Worm (Caenorhabditis elegans) whole organism, mixed stage, embryonic: ENCODE measurements around the gene C47E12.9.

ENCODE experiments used
- bed-3 ChIP-seq: fragments of 200-800 bp; sonication (Bioruptor generic); optimal IDR thresholded peaks from 3 replicates; lab custom pipeline; 2018; ENCODE audit warnings: mild to moderate bottlenecking, missing genetic modification characterization, moderate library complexity, missing compliant biosample characterization
- blmp-1 ChIP-seq: fragments of 150-350 bp; optimal IDR thresholded peaks from 2 replicates; lab custom pipeline; 2014; ENCODE audit warnings: missing biosample characterization, missing genetic modification characterization
- ceh-39 ChIP-seq: fragments of 150-350 bp; optimal IDR thresholded peaks from 2 replicates; lab custom pipeline; 2014; ENCODE audit warnings: missing biosample characterization, missing genetic modification characterization
- ceh-43 ChIP-seq: fragments of 200-800 bp; sonication (Bioruptor generic); optimal IDR thresholded peaks from 2 replicates; lab custom pipeline; 2018; ENCODE audit warnings: mild to moderate bottlenecking, missing genetic modification characterization, moderate library complexity, missing compliant biosample characterization
- ceh-83 ChIP-seq: fragments of 200-800 bp; sonication (Bioruptor generic); optimal IDR thresholded peaks from 2 replicates; lab custom pipeline; 2018; ENCODE audit warnings: mild to moderate bottlenecking, missing genetic modification characterization, missing compliant biosample characterization
- ces-1 ChIP-seq: fragments of 150-350 bp; optimal IDR thresholded peaks from 2 replicates; lab custom pipeline; 2014; ENCODE audit warnings: missing biosample characterization, missing genetic modification reagents, missing genetic modification characterization
- cnd-1 ChIP-seq: fragments of 200-800 bp; sonication (Bioruptor generic); optimal IDR thresholded peaks from 2 replicates; lab custom pipeline; 2018; ENCODE audit warnings: mild to moderate bottlenecking, missing genetic modification characterization, missing compliant biosample characterization
- drap-1 ChIP-seq: fragments of 200-800 bp; sonication (Bioruptor generic); optimal IDR thresholded peaks from 3 replicates; lab custom pipeline; 2018; ENCODE audit warnings: mild to moderate bottlenecking, missing genetic modification characterization, missing compliant biosample characterization
- elt-1 ChIP-seq: sonication (generic microtip); optimal IDR thresholded peaks from 2 replicates; lab custom pipeline; 2017; ENCODE audit warnings: missing genetic modification characterization, mild to moderate bottlenecking, missing compliant biosample characterization, antibody characterized with exemption, moderate library complexity, borderline replicate concordance; ENCODE audit not compliant: insufficient read depth
- elt-3 ChIP-seq: fragments of 150-350 bp; optimal IDR thresholded peaks from 2 replicates; lab custom pipeline; 2014; ENCODE audit warnings: missing biosample characterization, missing genetic modification characterization
- flh-1 ChIP-seq: fragments of 200-800 bp; sonication (Bioruptor generic); optimal IDR thresholded peaks from 2 replicates; lab custom pipeline; 2018; ENCODE audit warnings: mild to moderate bottlenecking, missing genetic modification characterization, moderate library complexity, missing compliant biosample characterization
- hlh-1 ChIP-seq: fragments of 150-350 bp; optimal IDR thresholded peaks from 2 replicates; lab custom pipeline; 2014; ENCODE audit warnings: missing biosample characterization, missing genetic modification reagents, missing genetic modification characterization
- mab-5 ChIP-seq: fragments of 150-350 bp; optimal IDR thresholded peaks from 2 replicates; lab custom pipeline; 2014; ENCODE audit warnings: missing biosample characterization, missing genetic modification characterization
- mls-2 ChIP-seq: sonication (generic microtip); optimal IDR thresholded peaks from 2 replicates; lab custom pipeline; 2016; ENCODE audit warnings: mild to moderate bottlenecking, missing genetic modification characterization, moderate library complexity, missing compliant biosample characterization
- nhr-12 ChIP-seq: fragments of 150-350 bp; optimal IDR thresholded peaks from 2 replicates; lab custom pipeline; 2014; ENCODE audit warnings: missing biosample characterization, missing genetic modification characterization
- nhr-2 ChIP-seq: fragments of 150-350 bp; optimal IDR thresholded peaks from 2 replicates; lab custom pipeline; 2014; ENCODE audit warnings: missing biosample characterization, missing genetic modification characterization
- nhr-237 ChIP-seq: fragments of 150-350 bp; optimal IDR thresholded peaks from 2 replicates; lab custom pipeline; 2014; ENCODE audit warnings: missing biosample characterization, missing genetic modification characterization
- nhr-28 ChIP-seq: fragments of 150-350 bp; optimal IDR thresholded peaks from 2 replicates; lab custom pipeline; 2014; ENCODE audit warnings: missing biosample characterization, missing genetic modification characterization
- nhr-76 ChIP-seq: sonication (generic microtip); optimal IDR thresholded peaks from 2 replicates; lab custom pipeline; 2017; ENCODE audit warnings: missing biosample characterization, missing genetic modification characterization
- pha-4 ChIP-seq: fragments of 150-350 bp; optimal IDR thresholded peaks from 2 replicates; lab custom pipeline; 2018; ENCODE audit warnings: missing biosample characterization, missing genetic modification reagents, missing genetic modification characterization
- sem-2 ChIP-seq: fragments of 200-800 bp; sonication (Bioruptor generic); optimal IDR thresholded peaks from 2 replicates; lab custom pipeline; 2018; ENCODE audit warnings: mild to moderate bottlenecking, missing genetic modification characterization, missing compliant biosample characterization
- snpc-4 ChIP-seq: fragments of 150-350 bp; optimal IDR thresholded peaks from 2 replicates; lab custom pipeline; 2014; ENCODE audit warnings: missing biosample characterization, missing genetic modification characterization
- sptf-1 ChIP-seq: sonication (generic microtip); optimal IDR thresholded peaks from 2 replicates; lab custom pipeline; 2017; ENCODE audit warnings: mild to moderate bottlenecking, missing genetic modification characterization, moderate library complexity, missing compliant biosample characterization
- tbx-8 ChIP-seq: fragments of 200-800 bp; sonication (Bioruptor generic); optimal IDR thresholded peaks from 2 replicates; lab custom pipeline; 2018; ENCODE audit warnings: mild to moderate bottlenecking, missing genetic modification characterization, moderate library complexity, missing compliant biosample characterization
- unc-120 ChIP-seq: sonication (generic microtip); optimal IDR thresholded peaks from 2 replicates; lab custom pipeline; 2017; ENCODE audit warnings: missing genetic modification characterization, missing compliant biosample characterization; ENCODE audit not compliant: poor library complexity, severe bottlenecking
- unc-39 ChIP-seq: fragments of 150-350 bp; optimal IDR thresholded peaks from 2 replicates; lab custom pipeline; 2014; ENCODE audit warnings: missing biosample characterization, missing genetic modification characterization
- unc-62 ChIP-seq: fragments of 150-350 bp; optimal IDR thresholded peaks from 2 replicates; lab custom pipeline; 2014; ENCODE audit warnings: missing biosample characterization, missing genetic modification reagents, missing genetic modification characterization
- zip-8 ChIP-seq: fragments of 150-350 bp; optimal IDR thresholded peaks from 2 replicates; lab custom pipeline; 2014; ENCODE audit warnings: missing biosample characterization, missing genetic modification characterization
- ztf-11 ChIP-seq: fragments of 150-350 bp; optimal IDR thresholded peaks from 2 replicates; lab custom pipeline; 2014; ENCODE audit warnings: missing biosample characterization, missing genetic modification characterization

Gene C47E12.9

ce11 chrIV:10016977-10017376 is 42.5 kb downstream of the C47E12.9 start, which contains the start of gene ent-7:
Gene ent-7, plus strand, starts transcription at chrIV:10017277.
- no peak for TF ChIP-seq flh-1
- TF ChIP-seq unc-39: no peak
- TF ChIP-seq cnd-1: no peak
- TF ChIP-seq unc-62 (GFP tag; lab: Kevin White, UChicago): no peak
- no peak for TF ChIP-seq ztf-11 (tag; lab: Kevin White, UChicago)
- TF ChIP-seq nhr-2 (tag; lab: Kevin White, UChicago): no peak

ce11 chrIV:10017633-10018032 is 43.1 kb downstream of the C47E12.9 start, which contains the start of gene F44D12.2:
Gene F44D12.2, minus strand, starts transcription at chrIV:10017733.
- no peak for TF ChIP-seq ztf-11 (tag; lab: Kevin White, UChicago)
- TF ChIP-seq nhr-28 (tag; lab: Kevin White, UChicago): no peak
- TF ChIP-seq blmp-1 (tag; lab: Kevin White, UChicago): no peak
- TF ChIP-seq elt-1 (tag; lab: Kevin White, UChicago): no peak
- TF ChIP-seq sptf-1 (tag; lab: Kevin White, UChicago): no peak
- no peak for TF ChIP-seq drap-1 (GFP tag; lab: Kevin White, UChicago)
- no peak for TF ChIP-seq mls-2
- no peak for TF ChIP-seq bed-3 (GFP tag; lab: Kevin White, UChicago)
- no peak for TF ChIP-seq ces-1 (GFP tag; lab: Kevin White, UChicago)
- TF ChIP-seq mab-5 (tag; lab: Kevin White, UChicago): no peak
- no peak for TF ChIP-seq unc-39
- TF ChIP-seq snpc-4 (tag; lab: Kevin White, UChicago): no peak
- TF ChIP-seq unc-120: no peak
- no peak for TF ChIP-seq ceh-43 (GFP tag; lab: Kevin White, UChicago)
- TF ChIP-seq sem-2 (GFP tag; lab: Kevin White, UChicago): no peak
- TF ChIP-seq elt-3: no peak
- TF ChIP-seq pha-4 (tag; lab: Kevin White, UChicago): no peak
- no peak for TF ChIP-seq nhr-237 (tag; lab: Kevin White, UChicago)
- no peak for TF ChIP-seq nhr-76 (tag; lab: Kevin White, UChicago)

- TF ChIP-seq ceh-83 (GFP tag; lab: Kevin White, UChicago) (no peak), ztf-11 (tag; lab: Kevin White, UChicago) (no peak), nhr-2 (tag; lab: Kevin White, UChicago) (no peak), elt-3 (no peak), ceh-39 (no peak), sptf-1 (tag; lab: Kevin White, UChicago) (no peak)
- TF ChIP-seq, all 35 proteins: peak for 0
Observed at ce11 chrIV:10021283-10021682, 46.8 kb downstream of the C47E12.9 start, which contains the start of gene F44D12.19. Gene F44D12.19, plus strand, starts transcription at chrIV:10021583.

- TF ChIP-seq unc-62 (GFP tag; lab: Kevin White, UChicago): no peak
- TF ChIP-seq tbx-8 (GFP tag; lab: Kevin White, UChicago): no peak
- TF ChIP-seq zip-8 (tag; lab: Kevin White, UChicago): no peak
- TF ChIP-seq drap-1 (GFP tag; lab: Kevin White, UChicago): no peak
- no peak for TF ChIP-seq snpc-4 (tag; lab: Kevin White, UChicago)
- TF ChIP-seq hlh-1: no peak
- no peak for TF ChIP-seq ceh-43 (GFP tag; lab: Kevin White, UChicago)
- no peak for TF ChIP-seq elt-1 (tag; lab: Kevin White, UChicago)
- TF ChIP-seq sptf-1 (tag; lab: Kevin White, UChicago): no peak
- no peak for TF ChIP-seq nhr-76 (tag; lab: Kevin White, UChicago)
- TF ChIP-seq mab-5 (tag; lab: Kevin White, UChicago): no peak
- TF ChIP-seq nhr-12: no peak
- no peak for TF ChIP-seq ces-1 (GFP tag; lab: Kevin White, UChicago)
- TF ChIP-seq pha-4 (tag; lab: Kevin White, UChicago): no peak
- TF ChIP-seq sem-2 (GFP tag; lab: Kevin White, UChicago): no peak
Observed at ce11 chrIV:10022991-10023390, 48.5 kb downstream of the C47E12.9 start, which contains the start of gene F44D12.8. Gene F44D12.8, plus strand, starts transcription at chrIV:10023291.
